Worm (Caenorhabditis elegans) whole organism, L2 larva: ENCODE data around the gene T16D1.1.

Experiments
- C34F6.9 ChIP-seq: fragments of 150-350 bp; optimal IDR thresholded peaks from 2 replicates; lab custom pipeline; 2014; ENCODE audit warnings: missing biosample characterization, missing genetic modification characterization
- F13H6.1 ChIP-seq: sonication (generic microtip); optimal IDR thresholded peaks from 2 replicates; lab custom pipeline; 2016; ENCODE audit warnings: missing genetic modification characterization, missing compliant biosample characterization
- aly-2 ChIP-seq: fragments of 150-350 bp; optimal IDR thresholded peaks from 2 replicates; lab custom pipeline; 2014; ENCODE audit warnings: missing biosample characterization, missing genetic modification characterization
- ama-1 ChIP-seq: fragments of 150-350 bp; optimal IDR thresholded peaks from 2 replicates; lab custom pipeline; 2018; ENCODE audit warnings: inconsistent platforms
- egl-27 ChIP-seq: sonication (generic microtip); optimal IDR thresholded peaks from 3 replicates; lab custom pipeline; 2017; ENCODE audit warnings: missing biosample characterization, missing genetic modification reagents, missing genetic modification characterization
- elt-3 ChIP-seq: sonication (generic microtip); optimal IDR thresholded peaks from 2 replicates; lab custom pipeline; 2017; ENCODE audit warnings: missing biosample characterization, missing genetic modification characterization
- lin-13 ChIP-seq: fragments of 150-350 bp; optimal IDR thresholded peaks from 2 replicates; lab custom pipeline; 2014; ENCODE audit warnings: missing biosample characterization, missing genetic modification reagents, missing genetic modification characterization
- mab-5 ChIP-seq: fragments of 150-350 bp; optimal IDR thresholded peaks from 2 replicates; lab custom pipeline; 2014; ENCODE audit warnings: missing biosample characterization, missing genetic modification characterization
- nhr-6 ChIP-seq: fragments of 150-350 bp; optimal IDR thresholded peaks from 2 replicates; lab custom pipeline; 2014; ENCODE audit warnings: missing biosample characterization, missing genetic modification characterization
- nhr-77 ChIP-seq: fragments of 150-350 bp; optimal IDR thresholded peaks from 2 replicates; lab custom pipeline; 2014; ENCODE audit warnings: missing biosample characterization, missing genetic modification characterization
- sem-4 ChIP-seq: fragments of 150-350 bp; optimal IDR thresholded peaks from 2 replicates; lab custom pipeline; 2014; ENCODE audit warnings: missing biosample characterization, missing genetic modification reagents, missing genetic modification characterization
- unc-62 ChIP-seq: fragments of 150-350 bp; optimal IDR thresholded peaks from 2 replicates; lab custom pipeline; 2014; ENCODE audit warnings: missing biosample characterization, missing genetic modification reagents, missing genetic modification characterization
- zag-1 ChIP-seq: fragments of 150-350 bp; optimal IDR thresholded peaks from 2 replicates; lab custom pipeline; 2014; ENCODE audit warnings: missing biosample characterization, missing genetic modification characterization
- ztf-11 ChIP-seq: sonication (generic microtip); optimal IDR thresholded peaks from 2 replicates; lab custom pipeline; 2017; ENCODE audit warnings: missing biosample characterization, missing genetic modification characterization

ce11 chrII:5209122-5209521 lies 32.3 kb downstream of the T16D1.1 start:
- no peak for TF ChIP-seq nhr-77 (tag; lab: Kevin White, UChicago)
- TF ChIP-seq nhr-6 (tag; lab: Kevin White, UChicago): no peak
- TF ChIP-seq unc-62 (GFP tag; lab: Kevin White, UChicago): no peak
- no peak for TF ChIP-seq C34F6.9 (tag; lab: Kevin White, UChicago)
- no peak for TF ChIP-seq F13H6.1
- no peak for TF ChIP-seq sem-4 (tag; lab: Kevin White, UChicago)
- no peak for TF ChIP-seq ztf-11 (tag; lab: Kevin White, UChicago)
- TF ChIP-seq aly-2 (tag; lab: Kevin White, UChicago): no peak
- TF ChIP-seq egl-27 (tag; lab: Kevin White, UChicago): no peak
- TF ChIP-seq lin-13 (GFP tag; lab: Kevin White, UChicago): no peak
- no peak for TF ChIP-seq zag-1
- no peak for TF ChIP-seq ama-1 (lab: Kevin White, UChicago)
- no peak for TF ChIP-seq mab-5 (tag; lab: Kevin White, UChicago)
- no peak for TF ChIP-seq elt-3 (tag; lab: Kevin White, UChicago)
